Worm (Caenorhabditis elegans): Measurements from ENCODE around the gene str-71.

Gene str-71

DNA sequence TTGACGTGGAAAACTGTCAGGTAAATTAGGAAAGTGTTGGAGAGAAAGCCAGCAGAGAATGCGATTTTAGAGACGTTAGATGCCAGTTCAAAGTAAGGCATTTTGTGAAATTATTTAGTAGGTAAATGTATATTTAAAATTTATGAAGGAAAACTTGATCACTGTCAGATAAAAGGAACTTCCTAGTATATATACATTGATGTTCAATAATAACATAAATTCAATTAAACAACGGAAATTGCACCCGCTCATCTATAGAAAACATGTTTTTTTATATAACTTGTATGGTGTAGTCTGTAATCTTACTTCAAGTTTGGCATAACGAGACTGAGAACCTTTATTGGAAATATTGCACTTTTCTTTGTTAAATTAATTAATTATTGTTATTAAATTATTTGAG, at the start of gene str-71:
Gene str-71 (minus strand): TSS at position 101 of the 400 bp plus-strand sequence.
- TF ChIP-seq unc-62 (GFP tag; optimal IDR thresholded peaks at IDR 0.05), result no peak

DNA sequence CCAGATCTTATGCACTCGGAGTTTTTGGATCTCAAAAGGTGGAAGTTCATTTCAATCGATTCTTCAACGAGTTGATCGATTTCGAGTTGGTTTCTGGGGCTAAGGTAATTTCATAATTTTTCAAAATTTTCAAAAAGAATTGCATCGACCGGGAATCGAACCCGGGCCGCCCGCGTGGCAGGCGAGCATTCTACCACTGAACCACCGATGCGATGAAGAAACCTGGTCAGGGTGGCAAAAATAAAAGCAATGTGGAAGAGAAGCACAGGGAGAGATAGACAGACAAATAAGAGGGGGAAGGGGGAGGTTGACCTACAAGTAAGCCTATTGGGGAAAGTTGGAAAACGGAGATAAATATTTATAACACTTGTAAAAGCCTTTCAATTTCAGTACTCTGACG, 46.1 kb upstream of the str-71 start:
- no peak for TF ChIP-seq unc-62 (GFP tag; optimal IDR thresholded peaks at IDR 0.05)

DNA sequence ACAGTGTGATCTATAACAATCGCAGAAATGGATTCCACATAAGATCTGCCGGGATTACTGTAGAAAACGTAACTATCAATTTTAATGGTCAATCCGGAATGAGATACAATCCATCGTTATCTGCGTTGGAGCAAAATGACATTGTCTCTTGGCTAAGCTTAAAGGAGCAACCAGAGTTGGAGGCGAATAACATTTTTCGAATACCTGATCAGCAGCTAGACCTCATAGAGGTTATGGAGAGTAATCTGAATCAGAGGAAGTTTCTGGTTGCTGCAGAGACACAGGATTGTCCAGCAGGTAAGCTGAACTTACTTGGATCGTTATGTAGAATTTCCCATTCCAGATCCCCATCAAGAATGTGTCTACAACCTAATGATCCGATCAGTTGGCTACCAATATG, 44.6 kb upstream of the str-71 start:
- no peak for TF ChIP-seq unc-62 (GFP tag; optimal IDR thresholded peaks at IDR 0.05)

ce11 chrV:15499099-15499498, 40.1 kb upstream of the str-71 start:
- TF ChIP-seq unc-62 (GFP tag; optimal IDR thresholded peaks at IDR 0.05), result no peak

- TF ChIP-seq unc-62 (GFP tag; optimal IDR thresholded peaks at IDR 0.05), result no peak
Observed at ce11 chrV:15498434-15498833, 39.4 kb upstream of the str-71 start, which contains the start of gene C06B8.7. Gene C06B8.7, plus strand, starts transcription at chrV:15498734.

DNA sequence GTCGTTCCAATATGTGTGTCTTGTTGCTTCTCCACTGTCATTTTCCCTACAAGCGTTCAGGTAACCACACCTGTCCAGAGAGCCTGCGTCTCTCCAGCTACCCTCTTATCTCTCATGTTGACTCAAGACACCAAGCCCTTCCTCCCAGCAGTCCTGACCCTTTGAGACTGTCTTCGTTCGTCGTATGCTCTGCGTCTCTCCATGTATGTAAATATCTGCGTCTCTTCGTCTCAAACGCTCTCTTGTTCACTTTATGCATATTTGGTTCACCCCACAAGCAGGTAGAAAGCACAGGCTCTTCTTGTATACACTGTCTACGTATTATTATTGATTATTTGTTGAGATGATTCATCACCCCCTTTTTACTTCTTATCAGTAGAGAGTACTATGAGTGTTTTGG, 38.7 kb upstream of the str-71 start:
- TF ChIP-seq unc-62 (GFP tag; optimal IDR thresholded peaks at IDR 0.05), result no peak

DNA sequence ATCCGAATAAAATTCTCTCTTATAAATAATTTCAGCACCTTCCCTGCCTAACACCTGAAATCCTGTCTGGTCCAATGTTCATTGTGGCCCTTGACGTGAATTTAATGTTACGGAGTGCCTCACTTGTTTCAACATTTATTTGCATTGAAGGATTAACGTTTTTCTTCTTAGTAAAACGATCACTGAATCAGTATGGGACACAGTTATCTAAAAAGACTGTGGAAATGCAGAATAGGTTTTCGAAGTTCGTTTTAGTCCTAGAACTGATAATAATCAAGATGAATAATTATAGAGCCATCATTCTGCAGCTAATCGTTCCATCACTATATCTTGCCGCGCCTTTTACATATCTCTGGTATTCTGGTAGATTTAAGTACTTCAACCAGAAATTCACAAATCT, 36.2 kb upstream of the str-71 start, which contains the start of gene srh-219:
Gene srh-219 (plus strand): TSS at position 301 of the 400 bp plus-strand sequence.
- no peak for TF ChIP-seq unc-62 (GFP tag; optimal IDR thresholded peaks at IDR 0.05)

ce11 chrV:15493680-15494079, 34.7 kb upstream of the str-71 start, which contains the start of gene srh-218:
Gene srh-218, plus strand, starts transcription at chrV:15493980.
- no peak for TF ChIP-seq unc-62 (GFP tag; optimal IDR thresholded peaks at IDR 0.05)

DNA sequence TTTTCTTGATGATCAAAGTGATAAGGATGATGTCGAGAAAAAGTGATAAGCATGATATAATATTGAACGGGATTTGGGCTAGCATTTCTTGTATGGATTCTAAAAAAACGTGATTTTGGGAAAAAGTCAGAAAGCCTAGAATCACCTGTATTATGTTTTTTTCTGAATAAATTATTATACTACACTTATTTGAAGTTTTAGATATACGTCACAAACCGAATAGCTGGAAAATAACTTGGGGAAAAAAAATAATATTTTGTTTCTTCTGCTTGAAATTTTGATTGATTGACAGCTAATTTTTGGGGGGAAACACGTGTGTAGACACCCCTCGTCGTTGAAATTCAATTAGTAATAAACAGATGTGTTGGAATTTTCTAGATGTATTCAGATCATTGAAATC, 33.5 kb upstream of the str-71 start, which contains the start of gene str-264:
Gene str-264 (minus strand): TSS at position 101 of the 400 bp plus-strand sequence.
- TF ChIP-seq unc-62 (GFP tag; optimal IDR thresholded peaks at IDR 0.05), result no peak

- TF ChIP-seq unc-62 (GFP tag; optimal IDR thresholded peaks at IDR 0.05), result no peak
Observed at ce11 chrV:15487764-15488163, 28.8 kb upstream of the str-71 start, which contains the start of gene srw-21. Gene srw-21, plus strand, starts transcription at chrV:15488064.

- TF ChIP-seq unc-62 (GFP tag; optimal IDR thresholded peaks at IDR 0.05), result no peak
Observed at ce11 chrV:15484537-15484936, 25.5 kb upstream of the str-71 start, which contains the start of gene C06B8.3. Gene C06B8.3, minus strand, starts transcription at chrV:15484637.

DNA sequence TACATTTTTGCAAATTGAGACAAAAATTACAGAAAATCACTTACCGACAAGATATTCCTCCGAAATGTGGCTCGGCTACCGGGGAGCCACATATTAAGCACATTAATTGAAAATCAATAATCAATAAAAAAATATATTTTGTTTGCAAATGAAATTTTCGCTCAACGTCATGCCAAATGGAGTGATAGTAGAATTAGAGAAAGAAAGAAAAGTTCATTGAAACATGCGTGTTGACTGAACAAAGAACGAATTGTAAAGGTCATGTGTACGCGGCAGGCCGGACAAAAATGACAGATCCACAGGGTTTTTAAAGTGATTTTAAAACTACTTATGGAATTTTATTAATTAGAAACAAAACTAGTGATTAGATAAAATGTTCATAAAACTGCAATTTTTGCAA, 24.6 kb upstream of the str-71 start:
- no peak for TF ChIP-seq unc-62 (GFP tag; optimal IDR thresholded peaks at IDR 0.05)

ce11 chrV:15481374-15481773, 22.4 kb upstream of the str-71 start, which contains the start of gene nhr-150:
Gene nhr-150, minus strand, starts transcription at chrV:15481465.
- no peak for TF ChIP-seq unc-62 (GFP tag; optimal IDR thresholded peaks at IDR 0.05)

- TF ChIP-seq unc-62 (GFP tag; optimal IDR thresholded peaks at IDR 0.05), result no peak
Observed at ce11 chrV:15480505-15481075, 21.6 kb upstream of the str-71 start.

DNA sequence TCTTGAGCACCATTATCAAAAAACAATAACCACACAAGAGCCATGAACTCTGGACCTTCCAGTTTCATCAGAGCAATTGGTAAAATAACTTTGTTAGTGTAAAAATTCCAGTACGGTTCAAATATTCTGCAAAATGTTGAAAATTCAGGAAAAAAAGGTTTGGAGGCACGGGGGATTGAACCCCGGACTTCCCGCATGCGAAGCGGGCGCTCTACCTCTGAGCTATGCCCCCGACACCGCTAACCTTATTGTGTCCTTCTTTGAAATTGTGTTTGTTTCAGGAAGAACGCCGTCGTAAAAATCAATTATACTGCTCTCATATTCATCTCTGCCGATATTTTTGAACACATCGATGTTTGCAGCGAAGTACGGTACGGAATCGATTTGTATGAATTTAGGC, 20.8 kb upstream of the str-71 start:
- TF ChIP-seq unc-62 (GFP tag; optimal IDR thresholded peaks at IDR 0.05), result no peak

DNA sequence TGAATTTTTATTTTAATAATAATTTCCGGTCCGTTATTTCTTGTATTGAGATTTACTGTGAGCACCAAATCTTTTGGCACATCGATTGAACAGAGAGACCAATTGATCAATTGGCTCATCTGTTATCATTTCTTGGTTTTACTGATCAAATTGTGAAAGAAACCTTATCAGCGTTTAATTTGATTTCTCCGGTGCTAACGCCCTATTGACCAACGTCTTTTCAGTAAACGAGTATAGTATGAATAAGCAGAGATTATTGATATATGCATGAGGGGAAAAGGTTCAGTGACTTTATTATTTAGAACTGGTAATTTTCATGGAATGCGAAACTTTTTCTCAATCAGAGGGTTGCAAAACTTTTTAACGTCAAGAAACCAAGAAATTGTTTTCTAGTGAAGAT, 20.1 kb upstream of the str-71 start:
- TF ChIP-seq unc-62 (GFP tag; optimal IDR thresholded peaks at IDR 0.05), result no peak

ce11 chrV:15478597-15478996, 19.6 kb upstream of the str-71 start, which contains the start of gene C06B8.2:
Gene C06B8.2, minus strand, starts transcription at chrV:15478749.
- TF ChIP-seq unc-62 (GFP tag; optimal IDR thresholded peaks at IDR 0.05), result no peak

DNA sequence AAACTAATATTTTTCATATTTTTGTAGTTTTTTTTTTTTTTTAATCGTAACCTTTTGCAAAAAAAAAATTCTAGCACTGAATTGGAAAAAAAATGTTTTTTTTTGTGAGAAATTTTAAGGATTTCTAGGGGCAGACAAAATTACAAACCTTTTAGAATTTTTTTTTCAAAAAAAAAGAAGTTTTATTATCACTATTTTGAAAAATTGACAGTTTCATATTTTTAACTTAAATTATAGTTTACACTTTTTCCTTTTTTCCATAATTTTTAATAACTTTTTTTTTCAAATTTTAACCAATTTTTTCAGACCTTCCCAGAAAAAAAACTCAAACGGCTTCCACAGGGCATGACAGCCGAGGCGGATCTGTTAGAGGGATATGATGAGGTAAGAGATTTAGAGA, 12.0 kb upstream of the str-71 start, which contains the start of gene dpf-1:
Gene dpf-1 (plus strand): TSS at position 301 of the 400 bp plus-strand sequence.
- TF ChIP-seq unc-62 (GFP tag; optimal IDR thresholded peaks at IDR 0.05), result no peak

Data from whole organism, dauer.